Fruit fly (Drosophila melanogaster) whole organism, embryonic: Measurements from ENCODE around the gene usp.
A peak's percentile ranks its signal among the peaks of the same experiment; 100 is the strongest.

ENCODE experiments used
- Bteb2 ChIP-seq: fragments of 200-800 bp; sonication (Bioruptor generic); optimal IDR thresholded peaks from 2 replicates; lab custom pipeline; 2016; ENCODE audit warnings: missing biosample characterization, missing genetic modification characterization
- CG12104 ChIP-seq: fragments of 200-800 bp; sonication (Bioruptor generic); optimal IDR thresholded peaks from 3 replicates; lab custom pipeline; 2016; ENCODE audit warnings: missing biosample characterization, missing genetic modification characterization
- CG12219 ChIP-seq: fragments of 200-800 bp; sonication (Bioruptor generic); optimal IDR thresholded peaks from 3 replicates; lab custom pipeline; 2018; ENCODE audit warnings: missing biosample characterization, mild to moderate bottlenecking, missing genetic modification characterization
- CG14441 ChIP-seq: fragments of 200-800 bp; sonication (Bioruptor generic); IDR thresholded peaks from 2 replicates; pipeline ENCODE4 v1.3.6; 2022; ENCODE audit warnings: missing biosample characterization, missing genetic modification characterization
- CG15269 ChIP-seq: fragments of 200-800 bp; sonication (Bioruptor generic); optimal IDR thresholded peaks from 2 replicates; lab custom pipeline; 2018; ENCODE audit warnings: missing biosample characterization, mild to moderate bottlenecking, missing genetic modification characterization, moderate library complexity
- CG1529 ChIP-seq: fragments of 200-800 bp; sonication (Bioruptor generic); optimal IDR thresholded peaks from 3 replicates; lab custom pipeline; 2018; ENCODE audit warnings: missing biosample characterization, missing genetic modification characterization
- CG2116 ChIP-seq: fragments of 200-800 bp; sonication (Bioruptor generic); optimal IDR thresholded peaks from 3 replicates; lab custom pipeline; 2018; ENCODE audit warnings: missing biosample characterization, mild to moderate bottlenecking, missing genetic modification characterization
- CG31224 ChIP-seq: fragments of 200-800 bp; sonication (Bioruptor generic); IDR thresholded peaks from 2 replicates; pipeline ENCODE4 v1.3.6; 2022; ENCODE audit warnings: missing biosample characterization, missing genetic modification characterization
- CG31388 ChIP-seq: fragments of 200-800 bp; sonication (Bioruptor generic); optimal IDR thresholded peaks from 2 replicates; lab custom pipeline; 2016; ENCODE audit warnings: missing biosample characterization, missing genetic modification characterization
- CG4360 ChIP-seq: fragments of 200-800 bp; sonication (Bioruptor generic); IDR thresholded peaks from 2 replicates; pipeline ENCODE4 v1.3.6; 2022; ENCODE audit warnings: missing biosample characterization, missing genetic modification characterization
- CG6791 ChIP-seq: fragments of 200-800 bp; sonication (Bioruptor generic); IDR thresholded peaks from 3 replicates; pipeline ENCODE4 v1.3.6; 2022; ENCODE audit warnings: missing biosample characterization, missing genetic modification characterization; ENCODE audit not compliant: partially characterized antibody
- CG8290 ChIP-seq, 3 experiments: fragments of 200-800 bp; sonication (Bioruptor generic); optimal IDR thresholded peaks; 2 replicates each; lab custom pipeline; 2016 to 2019; ENCODE audit warnings: missing biosample characterization in 3 of 3, missing genetic modification characterization in 3 of 3, mild to moderate bottlenecking in 2 of 3, moderate library complexity in 1 of 3
- CoRest ChIP-seq: fragments of 200-800 bp; sonication (Bioruptor generic); optimal IDR thresholded peaks from 3 replicates; lab custom pipeline; 2018; ENCODE audit warnings: missing biosample characterization, mild to moderate bottlenecking, missing genetic modification characterization, moderate library complexity
- E2f1 ChIP-seq: fragments of 200-800 bp; sonication (Bioruptor generic); IDR thresholded peaks from 2 replicates; pipeline ENCODE4 v1.3.6; 2022; ENCODE audit warnings: missing biosample characterization, missing genetic modification characterization
- Elba2 ChIP-seq: fragments of 200-800 bp; sonication (Bioruptor generic); optimal IDR thresholded peaks from 3 replicates; lab custom pipeline; 2016; ENCODE audit warnings: missing biosample characterization, missing genetic modification characterization
- GATAe ChIP-seq: fragments of 200-800 bp; sonication (Bioruptor generic); conservative IDR thresholded peaks from 2 replicates; pipeline ENCODE4 v1.3.6; 2022; ENCODE audit warnings: missing biosample characterization, missing genetic modification characterization
- HLH4C ChIP-seq: fragments of 200-800 bp; sonication (Bioruptor generic); IDR thresholded peaks from 3 replicates; pipeline ENCODE4 v1.3.6; 2022; ENCODE audit warnings: missing biosample characterization, missing genetic modification characterization; ENCODE audit not compliant: partially characterized antibody
- Hmr ChIP-seq: fragments of 200-800 bp; sonication (Bioruptor generic); optimal IDR thresholded peaks from 3 replicates; lab custom pipeline; 2017; ENCODE audit warnings: mild to moderate bottlenecking, missing biosample characterization, missing genetic modification reagents, missing genetic modification characterization
- Hr39 ChIP-seq: fragments of >200 bp; optimal IDR thresholded peaks from 2 replicates; lab custom pipeline; 2017
- NFAT ChIP-seq: fragments of 200-800 bp; sonication (Bioruptor generic); IDR thresholded peaks from 2 replicates; pipeline ENCODE4 v1.3.6; 2022; ENCODE audit warnings: missing biosample characterization, missing genetic modification characterization
- NK7.1 ChIP-seq: fragments of 200-800 bp; sonication (Bioruptor generic); optimal IDR thresholded peaks from 3 replicates; lab custom pipeline; 2016; ENCODE audit warnings: missing biosample characterization, missing genetic modification characterization
- Sry-δ ChIP-seq: fragments of 200-800 bp; sonication (Bioruptor generic); optimal IDR thresholded peaks from 2 replicates; lab custom pipeline; 2016; ENCODE audit warnings: missing biosample characterization, missing genetic modification characterization
- Ssrp ChIP-seq: fragments of 200-800 bp; sonication (Bioruptor generic); optimal IDR thresholded peaks from 2 replicates; lab custom pipeline; 2018; ENCODE audit warnings: missing biosample characterization, mild to moderate bottlenecking, missing genetic modification characterization, moderate library complexity
- Usf ChIP-seq: fragments of 200-800 bp; sonication (Bioruptor generic); optimal IDR thresholded peaks from 2 replicates; lab custom pipeline; 2017; ENCODE audit warnings: missing genotype, missing biosample characterization, missing genetic modification characterization
- Xrp1 ChIP-seq: fragments of 200-800 bp; sonication (Bioruptor generic); IDR thresholded peaks from 2 replicates; pipeline ENCODE4 v1.3.6; 2022; ENCODE audit warnings: missing biosample characterization, missing genetic modification characterization
- amos ChIP-seq: fragments of 200-800 bp; sonication (Bioruptor generic); IDR thresholded peaks from 2 replicates; pipeline ENCODE4 v1.3.6; 2022; ENCODE audit warnings: missing biosample characterization, missing genetic modification characterization; ENCODE audit not compliant: partially characterized antibody
- bsh ChIP-seq, 2 experiments: fragments of 200-800 bp; sonication (Bioruptor generic); optimal IDR thresholded peaks; 2 replicates each; lab custom pipeline; 2017 to 2018; ENCODE audit warnings: mild to moderate bottlenecking in 2 of 2, missing biosample characterization in 2 of 2, missing genetic modification characterization in 2 of 2, moderate library complexity in 1 of 2
- chif ChIP-seq, 2 experiments: fragments of 200-800 bp; sonication (Bioruptor generic); optimal IDR thresholded peaks; 3 replicates each; lab custom pipeline; 2016; ENCODE audit warnings: missing biosample characterization in 2 of 2, missing genetic modification characterization in 2 of 2
- cwo ChIP-seq: fragments of 200-800 bp; sonication (Bioruptor generic); optimal IDR thresholded peaks from 3 replicates; lab custom pipeline; 2017; ENCODE audit warnings: missing biosample characterization, missing genetic modification characterization, mild to moderate bottlenecking, moderate library complexity, missing genetic modification reagents
- dati ChIP-seq: fragments of 200-800 bp; sonication (Bioruptor generic); IDR thresholded peaks from 2 replicates; pipeline ENCODE4 v1.3.6; 2022; ENCODE audit warnings: missing biosample characterization, missing genetic modification characterization
- gfzf ChIP-seq: fragments of 200-800 bp; sonication (Bioruptor generic); optimal IDR thresholded peaks from 2 replicates; lab custom pipeline; 2016; ENCODE audit warnings: missing biosample characterization, mild to moderate bottlenecking, missing genetic modification characterization, moderate library complexity
- grau ChIP-seq: fragments of 200-800 bp; optimal IDR thresholded peaks from 3 replicates; lab custom pipeline; 2019; ENCODE audit warnings: missing biosample characterization, mild to moderate bottlenecking, missing genetic modification characterization, moderate library complexity
- gro ChIP-seq: fragments of 200-800 bp; sonication (Bioruptor generic); optimal IDR thresholded peaks from 2 replicates; lab custom pipeline; 2016; ENCODE audit warnings: missing biosample characterization, missing genetic modification characterization
- hbn ChIP-seq: fragments of 200-800 bp; sonication (Bioruptor generic); IDR thresholded peaks from 2 replicates; pipeline ENCODE4 v1.3.6; 2022; ENCODE audit warnings: missing biosample characterization, missing genetic modification characterization; ENCODE audit not compliant: partially characterized antibody
- her ChIP-seq: fragments of 200-800 bp; sonication (Bioruptor generic); optimal IDR thresholded peaks from 2 replicates; lab custom pipeline; 2016; ENCODE audit warnings: missing biosample characterization, missing genetic modification characterization
- knrl ChIP-seq: fragments of 200-800 bp; sonication (Bioruptor generic); IDR thresholded peaks from 3 replicates; pipeline ENCODE4 v1.3.6; 2022; ENCODE audit warnings: missing biosample characterization, missing genetic modification characterization; ENCODE audit not compliant: partially characterized antibody
- lmd ChIP-seq: fragments of 200-800 bp; sonication (Bioruptor generic); IDR thresholded peaks from 2 replicates; pipeline ENCODE4 v1.3.6; 2022; ENCODE audit warnings: missing biosample characterization, missing genetic modification characterization
- mam ChIP-seq: fragments of 200-800 bp; sonication (Bioruptor generic); optimal IDR thresholded peaks from 3 replicates; lab custom pipeline; 2016; ENCODE audit warnings: missing biosample characterization, missing genetic modification characterization
- nau ChIP-seq: fragments of 200-800 bp; sonication (Bioruptor generic); optimal IDR thresholded peaks from 3 replicates; lab custom pipeline; 2017; ENCODE audit warnings: missing biosample characterization, mild to moderate bottlenecking, missing genetic modification characterization, missing genetic modification reagents
- nmo ChIP-seq: fragments of 200-800 bp; sonication (Bioruptor generic); optimal IDR thresholded peaks from 2 replicates; lab custom pipeline; 2018; ENCODE audit warnings: missing biosample characterization, mild to moderate bottlenecking, missing genetic modification characterization, moderate library complexity
- phol ChIP-seq: fragments of 200-800 bp; sonication (Bioruptor generic); optimal IDR thresholded peaks from 3 replicates; lab custom pipeline; 2018; ENCODE audit warnings: missing biosample characterization, mild to moderate bottlenecking, missing genetic modification characterization, moderate library complexity
- ranshi ChIP-seq: fragments of 200-800 bp; sonication (Bioruptor generic); IDR thresholded peaks from 2 replicates; pipeline ENCODE4 v1.3.6; 2022; ENCODE audit warnings: missing biosample characterization, missing genetic modification characterization
- rib ChIP-seq: fragments of 200-800 bp; sonication (Bioruptor generic); IDR thresholded peaks from 2 replicates; pipeline ENCODE4 v1.3.6; 2022; ENCODE audit warnings: missing biosample characterization, missing genetic modification characterization
- row ChIP-seq: fragments of 200-800 bp; sonication (Bioruptor generic); IDR thresholded peaks from 3 replicates; pipeline ENCODE4 v1.3.6; 2022; ENCODE audit warnings: missing biosample characterization, missing genetic modification characterization
- sima ChIP-seq: fragments of 200-800 bp; sonication (Bioruptor generic); optimal IDR thresholded peaks from 2 replicates; lab custom pipeline; 2016; ENCODE audit warnings: missing biosample characterization, missing genetic modification characterization
- sna ChIP-seq: fragments of 200-800 bp; sonication (Bioruptor generic); IDR thresholded peaks from 2 replicates; pipeline ENCODE4 v1.3.6; 2022; ENCODE audit warnings: missing biosample characterization, missing genetic modification characterization; ENCODE audit not compliant: partially characterized antibody
- tio ChIP-seq: fragments of 200-800 bp; sonication (Bioruptor generic); optimal IDR thresholded peaks from 2 replicates; lab custom pipeline; 2017; ENCODE audit warnings: missing biosample characterization, missing genetic modification characterization, inconsistent platforms
- unpg ChIP-seq: fragments of 200-800 bp; sonication (Bioruptor generic); optimal IDR thresholded peaks from 3 replicates; lab custom pipeline; 2018; ENCODE audit warnings: missing biosample characterization, mild to moderate bottlenecking, missing genetic modification characterization, moderate library complexity
- vvl ChIP-seq: fragments of 200-800 bp; sonication (Bioruptor generic); IDR thresholded peaks from 2 replicates; pipeline ENCODE4 v1.3.6; 2022; ENCODE audit warnings: missing biosample characterization, missing genetic modification characterization
- zen ChIP-seq: fragments of 200-800 bp; sonication (Bioruptor generic); optimal IDR thresholded peaks from 3 replicates; lab custom pipeline; 2018; ENCODE audit warnings: missing biosample characterization, mild to moderate bottlenecking, missing genetic modification characterization, moderate library complexity

usp gene

dm6 chrX:2083678-2084162, 41.6 kb upstream of the usp start (continued):
- TF ChIP-seq sima (GFP tag; lab: Kevin White, UChicago), result no peak
- peak; percentile 44 for TF ChIP-seq Sry-δ (GFP tag; lab: Kevin White, UChicago)
- TF ChIP-seq CG12219 (GFP tag; lab: Kevin White, UChicago), result peak; percentile 80
- TF ChIP-seq GATAe (GFP tag; lab: Robert Waterston, UW), result no peak
- 0 out of 2 replicates have a peak, but pooled peaks have one; percentile 45 for TF ChIP-seq sna
- TF ChIP-seq CG12104 (GFP tag; lab: Kevin White, UChicago), result peak; percentile 50
- peak; percentile 90 for TF ChIP-seq Xrp1 (GFP tag; lab: Robert Waterston, UW)
- TF ChIP-seq CG14441 (GFP tag; lab: Robert Waterston, UW), result peak; percentile 93
- TF ChIP-seq mam (GFP tag; lab: Kevin White, UChicago), result peak; percentile 84
- peak; percentile 83 to 88 for TF ChIP-seq bsh (GFP tag; optimal IDR thresholded peaks at IDR 0.05; lab: Kevin White, UChicago)
- TF ChIP-seq nmo (GFP tag; lab: Kevin White, UChicago), result peak; percentile 77
- TF ChIP-seq CG15269 (tag; lab: Kevin White, UChicago), result peak; percentile 84
- TF ChIP-seq knrl (GFP tag; lab: Robert Waterston, UW), result no peak
- peak; percentile 47 for TF ChIP-seq Bteb2
- peak; percentile 86 for TF ChIP-seq ranshi
- TF ChIP-seq Hmr (GFP tag; lab: Kevin White, UChicago), result peak; percentile 77
- 0 out of 2 replicates have a peak, but pooled peaks have one; percentile 28 for TF ChIP-seq CG4360
- peak; percentile 57 for TF ChIP-seq CG2116
- TF ChIP-seq row (GFP tag; lab: Robert Waterston, UW), result peak; percentile 97
- TF ChIP-seq hbn, result no peak
- TF ChIP-seq lmd (GFP tag; lab: Robert Waterston, UW), result peak; percentile 89
- peak; percentile 78 for TF ChIP-seq CoRest (tag; lab: Kevin White, UChicago)
- TF ChIP-seq CG31224 (GFP tag; lab: Robert Waterston, UW), result peak; percentile 63; the same call in 1 of the 2 replicates
- TF ChIP-seq rib, result peak; percentile 60; the same call in 1 of the 2 replicates
- no peak for TF ChIP-seq gfzf (GFP tag; lab: Kevin White, UChicago)
- peak; percentile 89 for TF ChIP-seq E2f1 (GFP tag; lab: Robert Waterston, UW)
- TF ChIP-seq Hr39, result no peak
- peak; percentile 80 to 85 for TF ChIP-seq chif (GFP tag; optimal IDR thresholded peaks at IDR 0.05; lab: Kevin White, UChicago)
- TF ChIP-seq nau (GFP tag; lab: Kevin White, UChicago), result peak; percentile 93
- TF ChIP-seq CG31388, result peak; percentile 41
- peak; percentile 83 for TF ChIP-seq unpg (GFP tag; lab: Kevin White, UChicago)

- peak; percentile 78 for TF ChIP-seq lmd (GFP tag; lab: Robert Waterston, UW)
- TF ChIP-seq Elba2 (GFP tag; lab: Kevin White, UChicago), result no peak
- no peak for TF ChIP-seq CG8290 (GFP tag; optimal IDR thresholded peaks at IDR 0.05; lab: Kevin White, UChicago)
- TF ChIP-seq CG8290 (tag; optimal IDR thresholded peaks at IDR 0.05; lab: Kevin White, UChicago), result peak in 1 of 2 experiments; percentile 97
- no peak for TF ChIP-seq tio
- peak; percentile 71 for TF ChIP-seq row (GFP tag; lab: Robert Waterston, UW)
- no peak for TF ChIP-seq CG6791 (GFP tag; lab: Robert Waterston, UW)
- no peak for TF ChIP-seq Ssrp (tag; lab: Kevin White, UChicago)
- TF ChIP-seq NFAT (GFP tag; lab: Robert Waterston, UW), result peak; percentile 72; the same call in 1 of the 2 replicates
- no peak for TF ChIP-seq her (GFP tag; lab: Kevin White, UChicago)
- TF ChIP-seq grau (tag; lab: Kevin White, UChicago), result peak; percentile 90
- TF ChIP-seq HLH4C (GFP tag; lab: Robert Waterston, UW), result no peak
- no peak for TF ChIP-seq NK7.1 (GFP tag; lab: Kevin White, UChicago)
- TF ChIP-seq CG1529 (GFP tag; lab: Kevin White, UChicago), result no peak
- peak; percentile 48 for TF ChIP-seq cwo (GFP tag; lab: Kevin White, UChicago)
- TF ChIP-seq Usf (GFP tag; lab: Kevin White, UChicago), result peak; percentile 40
- 0 out of 2 replicates have a peak, but pooled peaks have one; percentile 20 for TF ChIP-seq dati
- TF ChIP-seq zen (tag; lab: Kevin White, UChicago), result no peak
- peak; percentile 19 for TF ChIP-seq phol (tag; lab: Kevin White, UChicago)
- peak; percentile 64 for TF ChIP-seq gro (GFP tag; lab: Kevin White, UChicago)
- peak; percentile 55 for TF ChIP-seq vvl (GFP tag; lab: Robert Waterston, UW)
- no peak for TF ChIP-seq amos (GFP tag; lab: Robert Waterston, UW)
Observed at dm6 chrX:2083109-2083508, 41.0 kb upstream of the usp start.
